Worm (Caenorhabditis elegans): ENCODE measurements around the gene fbxa-133.
A peak's percentile ranks its signal among the peaks of the same experiment; 100 is the strongest.
"Not testable (repeated sequence)": the region's sequence is repeated elsewhere in the genome, so short reads cannot be mapped to it uniquely, and the experiment has no call there.

The fbxa-133 gene

ce11 chrV:17584352-17584843 lies at the start of gene fbxa-133:
TSS of gene fbxa-133 (plus strand) at chrV:17584793.
- not testable (repeated sequence) for TF ChIP-seq lsy-2 (tag; optimal IDR thresholded peaks at IDR 0.05); F13H6.1 (tag; optimal IDR thresholded peaks at IDR 0.05); Y55F3AM.14 (GFP tag; optimal IDR thresholded peaks at IDR 0.05)

ce11 chrV:17538279-17538896 lies 46.2 kb upstream of the fbxa-133 start, which contains the start of gene C18D4.6:
TSS of gene C18D4.6 (minus strand) at chrV:17538375.
- TF ChIP-seq nhr-129 (tag; optimal IDR thresholded peaks at IDR 0.05): peak; percentile 12
- TF ChIP-seq elt-3 (tag; optimal IDR thresholded peaks at IDR 0.05): no peak
- no peak for TF ChIP-seq zag-1 (tag; optimal IDR thresholded peaks at IDR 0.05)
- no peak for TF ChIP-seq ztf-11 (tag; optimal IDR thresholded peaks at IDR 0.05)
- TF ChIP-seq nhr-10 (tag; optimal IDR thresholded peaks at IDR 0.05): no peak
- no peak for TF ChIP-seq nhr-11 (tag; optimal IDR thresholded peaks at IDR 0.05)
- TF ChIP-seq ceh-16 (tag; optimal IDR thresholded peaks at IDR 0.05): no peak
- TF ChIP-seq ama-1 (optimal IDR thresholded peaks at IDR 0.05): no peak
- TF ChIP-seq lin-39 (tag; optimal IDR thresholded peaks at IDR 0.05): no peak
- TF ChIP-seq alr-1 (tag; optimal IDR thresholded peaks at IDR 0.05): no peak
- no peak for TF ChIP-seq C34F6.9 (tag; optimal IDR thresholded peaks at IDR 0.05)
- TF ChIP-seq sma-3 (GFP tag; optimal IDR thresholded peaks at IDR 0.05): no peak
- no peak for TF ChIP-seq ztf-4 (tag; optimal IDR thresholded peaks at IDR 0.05)
- TF ChIP-seq lin-11 (tag; optimal IDR thresholded peaks at IDR 0.05): no peak
- TF ChIP-seq unc-55 (GFP tag; optimal IDR thresholded peaks at IDR 0.05): peak; percentile 62
- no peak for TF ChIP-seq nhr-77 (tag; optimal IDR thresholded peaks at IDR 0.05)
- TF ChIP-seq ZK546.5 (tag; optimal IDR thresholded peaks at IDR 0.05): no peak
- TF ChIP-seq egl-27 (tag; optimal IDR thresholded peaks at IDR 0.05): no peak
- TF ChIP-seq peb-1 (tag; optimal IDR thresholded peaks at IDR 0.05): no peak
- peak; percentile 43 for TF ChIP-seq gmeb-1 (tag; optimal IDR thresholded peaks at IDR 0.05)
- no peak for TF ChIP-seq dmd-4 (tag; optimal IDR thresholded peaks at IDR 0.05)
- TF ChIP-seq nhr-23 (tag; optimal IDR thresholded peaks at IDR 0.05): no peak
- no peak for TF ChIP-seq lsy-2 (tag; optimal IDR thresholded peaks at IDR 0.05)
- TF ChIP-seq blmp-1 (tag; optimal IDR thresholded peaks at IDR 0.05; ENCODE audit: insufficient read depth): no peak
- TF ChIP-seq mab-5 (tag; optimal IDR thresholded peaks at IDR 0.05): no peak

ce11 chrV:17539289-17539688 lies 45.3 kb upstream of the fbxa-133 start:
- TF ChIP-seq nhr-129 (tag; optimal IDR thresholded peaks at IDR 0.05): no peak
- TF ChIP-seq F13H6.1 (tag; optimal IDR thresholded peaks at IDR 0.05): no peak
- TF ChIP-seq Y55F3AM.14 (GFP tag; optimal IDR thresholded peaks at IDR 0.05): no peak
- no peak for TF ChIP-seq unc-39 (tag; optimal IDR thresholded peaks at IDR 0.05)
- no peak for TF ChIP-seq ceh-16 (tag; optimal IDR thresholded peaks at IDR 0.05)
- no peak for TF ChIP-seq skn-1 (tag; optimal IDR thresholded peaks at IDR 0.05)
- no peak for TF ChIP-seq nhr-21 (tag; optimal IDR thresholded peaks at IDR 0.05)
- TF ChIP-seq dmd-4 (tag; optimal IDR thresholded peaks at IDR 0.05): no peak
- TF ChIP-seq ztf-11 (tag; optimal IDR thresholded peaks at IDR 0.05): no peak
- TF ChIP-seq elt-1 (tag; optimal IDR thresholded peaks at IDR 0.05): no peak
- TF ChIP-seq alr-1 (tag; optimal IDR thresholded peaks at IDR 0.05): no peak
- TF ChIP-seq nhr-10 (tag; optimal IDR thresholded peaks at IDR 0.05): no peak
- no peak for TF ChIP-seq nhr-12 (tag; optimal IDR thresholded peaks at IDR 0.05)
- TF ChIP-seq aly-2 (tag; optimal IDR thresholded peaks at IDR 0.05): no peak
- no peak for TF ChIP-seq unc-62 (GFP tag; optimal IDR thresholded peaks at IDR 0.05)
- no peak for TF ChIP-seq gmeb-1 (tag; optimal IDR thresholded peaks at IDR 0.05)
- TF ChIP-seq snpc-4 (tag; optimal IDR thresholded peaks at IDR 0.05): no peak
- no peak for TF ChIP-seq lin-39 (tag; optimal IDR thresholded peaks at IDR 0.05)
- TF ChIP-seq C34F6.9 (tag; optimal IDR thresholded peaks at IDR 0.05): no peak
- TF ChIP-seq egl-27 (tag; optimal IDR thresholded peaks at IDR 0.05): no peak

- TF ChIP-seq mab-5 (tag; optimal IDR thresholded peaks at IDR 0.05): no peak
- TF ChIP-seq unc-55 (GFP tag; optimal IDR thresholded peaks at IDR 0.05): no peak
- TF ChIP-seq lsy-2 (tag; optimal IDR thresholded peaks at IDR 0.05): no peak
- TF ChIP-seq ama-1 (optimal IDR thresholded peaks at IDR 0.05): no peak
- no peak for TF ChIP-seq nhr-12 (tag; optimal IDR thresholded peaks at IDR 0.05)
- no peak for TF ChIP-seq nhr-23 (tag; optimal IDR thresholded peaks at IDR 0.05)
- TF ChIP-seq unc-39 (tag; optimal IDR thresholded peaks at IDR 0.05): no peak
- TF ChIP-seq peb-1 (tag; optimal IDR thresholded peaks at IDR 0.05): no peak
- TF ChIP-seq elt-3 (tag; optimal IDR thresholded peaks at IDR 0.05): no peak
- no peak for TF ChIP-seq R02D3.7 (tag; optimal IDR thresholded peaks at IDR 0.05)
These were observed 44.3 kb upstream of the fbxa-133 start, which contains the start of gene srz-25 for ce11 chrV:17540295-17540694. TSS of gene srz-25 (plus strand) at chrV:17540595.

All from whole organism, L2 larva.